Fruit fly (Drosophila melanogaster): ENCODE results near the gene Rala.
A peak's percentile ranks its signal among the peaks of the same experiment; 100 is the strongest.

The Rala gene

dm6 chrX:3671469-3672094, 47.9 kb downstream of the Rala start, which contains the start of the genes Parg and Mnt (continued):
- TF ChIP-seq CG9797 (GFP tag; optimal IDR thresholded peaks at IDR 0.05) = peak; percentile 92
- no peak for TF ChIP-seq cg (GFP tag; optimal IDR thresholded peaks at IDR 0.05)
- peak; percentile 88 for TF ChIP-seq E2f2 (GFP tag; IDR thresholded peaks at IDR 0.05)
- no peak for TF ChIP-seq Lim3 (GFP tag; IDR thresholded peaks at IDR 0.05)
- no peak for TF ChIP-seq PHDP (tag; optimal IDR thresholded peaks at IDR 0.05)
- no peak for TF ChIP-seq CG11696 (GFP tag; IDR thresholded peaks at IDR 0.05)
- TF ChIP-seq gcm2 (GFP tag; optimal IDR thresholded peaks at IDR 0.05) = no peak
- no peak for TF ChIP-seq Ets65A (GFP tag)
- no peak for TF ChIP-seq CG13424 (tag; optimal IDR thresholded peaks at IDR 0.05)
- no peak for TF ChIP-seq salm (tag; optimal IDR thresholded peaks at IDR 0.05)
- peak; percentile 34; the same call in 1 of the 2 replicates for TF ChIP-seq CG2129 (GFP tag; IDR thresholded peaks at IDR 0.05; ENCODE audit: partially characterized antibody)
- TF ChIP-seq CG15269 (tag; optimal IDR thresholded peaks at IDR 0.05) = no peak
- no peak for TF ChIP-seq dm (GFP tag; optimal IDR thresholded peaks at IDR 0.05)
- TF ChIP-seq CG4360 (GFP tag; IDR thresholded peaks at IDR 0.05) = peak; percentile 76
- no peak for TF ChIP-seq Trl (optimal IDR thresholded peaks at IDR 0.05)
- TF ChIP-seq Trl (GFP tag; optimal IDR thresholded peaks at IDR 0.05) = no peak
- no peak for TF ChIP-seq CG15073 (GFP tag; optimal IDR thresholded peaks at IDR 0.05)
- TF ChIP-seq lmd (GFP tag; IDR thresholded peaks at IDR 0.05) = no peak
- TF ChIP-seq vnd (GFP tag; IDR thresholded peaks at IDR 0.05; ENCODE audit: partially characterized antibody) = no peak
- no peak for TF ChIP-seq sr (GFP tag; IDR thresholded peaks at IDR 0.05)
- no peak for TF ChIP-seq CG14860 (GFP tag; IDR thresholded peaks at IDR 0.05; ENCODE audit: partially characterized antibody)
- TF ChIP-seq en (GFP tag; optimal IDR thresholded peaks at IDR 0.05) = no peak
- peak; percentile 55 for TF ChIP-seq Bgb (GFP tag; IDR thresholded peaks at IDR 0.05; ENCODE audit: partially characterized antibody)
- TF ChIP-seq Meics (GFP tag; optimal IDR thresholded peaks at IDR 0.05) = no peak
- no peak for TF ChIP-seq CG4282 (GFP tag; optimal IDR thresholded peaks at IDR 0.05)
- TF ChIP-seq chinmo (GFP tag; IDR thresholded peaks at IDR 0.05; ENCODE audit: partially characterized antibody) = no peak
- peak; percentile 41 for TF ChIP-seq trem (tag; optimal IDR thresholded peaks at IDR 0.05)
- TF ChIP-seq CG16779 (GFP tag; IDR thresholded peaks at IDR 0.05) = no peak
- TF ChIP-seq CG6765 (GFP tag; optimal IDR thresholded peaks at IDR 0.05) = no peak
- TF ChIP-seq Dad (GFP tag; optimal IDR thresholded peaks at IDR 0.05) = no peak
- TF ChIP-seq CG31224 (GFP tag; IDR thresholded peaks at IDR 0.05) = no peak
- peak; percentile 70 for TF ChIP-seq CG9437 (GFP tag; optimal IDR thresholded peaks at IDR 0.05)
- no peak for TF ChIP-seq B-H2 (GFP tag; optimal IDR thresholded peaks at IDR 0.05)
- no peak for TF ChIP-seq Awh (GFP tag; IDR thresholded peaks at IDR 0.05)
- TF ChIP-seq bowl (GFP tag; IDR thresholded peaks at IDR 0.05) = no peak
- peak; percentile 59 for TF ChIP-seq CG12659 (GFP tag; optimal IDR thresholded peaks at IDR 0.05)
- TF ChIP-seq zen (tag; optimal IDR thresholded peaks at IDR 0.05) = no peak
- no peak for TF ChIP-seq crp (GFP tag; optimal IDR thresholded peaks at IDR 0.05)
- TF ChIP-seq Hmx (GFP tag; optimal IDR thresholded peaks at IDR 0.05) = no peak
- no peak for TF ChIP-seq bcd (GFP tag; optimal IDR thresholded peaks at IDR 0.05)
- no peak for TF ChIP-seq chif (GFP tag; optimal IDR thresholded peaks at IDR 0.05)
- TF ChIP-seq zen2 (GFP tag; IDR thresholded peaks at IDR 0.05; ENCODE audit: partially characterized antibody) = no peak
- peak; percentile 39 for TF ChIP-seq CG14710 (tag; optimal IDR thresholded peaks at IDR 0.05)
- no peak for TF ChIP-seq grau (tag; optimal IDR thresholded peaks at IDR 0.05)
- no peak for TF ChIP-seq nau (GFP tag; optimal IDR thresholded peaks at IDR 0.05)
- TF ChIP-seq exex (tag; optimal IDR thresholded peaks at IDR 0.05) = no peak
- TF ChIP-seq Stat92E (GFP tag; optimal IDR thresholded peaks at IDR 0.05) = no peak
- peak; percentile 3 for TF ChIP-seq lilli (GFP tag; optimal IDR thresholded peaks at IDR 0.05)
- TF ChIP-seq CG12236 (GFP tag; optimal IDR thresholded peaks at IDR 0.05) = no peak
- TF ChIP-seq CG10274 (GFP tag; optimal IDR thresholded peaks at IDR 0.05) = no peak
